Fruit fly (Drosophila melanogaster): Measurements from ENCODE around the gene CG7573.
A peak's percentile ranks its signal among the peaks of the same experiment; 100 is the strongest.

CG7573 gene

DNA sequence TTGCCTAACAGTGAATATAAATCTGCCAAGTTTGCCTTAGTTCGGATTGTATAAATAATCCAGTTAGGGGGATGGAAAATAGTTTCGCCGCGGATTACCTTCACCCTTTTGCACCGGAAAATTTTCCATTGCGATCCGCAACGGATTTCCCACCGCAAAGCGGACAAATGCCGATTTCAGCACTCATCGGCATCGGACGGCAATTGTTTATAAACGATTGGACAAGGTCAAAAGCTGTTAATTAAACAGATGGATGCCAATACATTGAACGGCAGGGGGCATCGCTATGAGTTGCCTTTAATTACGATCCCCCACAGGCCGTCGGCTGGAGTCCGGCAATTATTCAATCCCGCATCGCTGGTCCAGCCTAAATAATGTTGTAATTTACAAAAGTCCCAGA is 30.4 kb downstream of the CG7573 start:
- TF ChIP-seq Vsx2 (GFP tag; optimal IDR thresholded peaks at IDR 0.05; ENCODE audit: partially characterized antibody) (no peak), br (GFP tag; optimal IDR thresholded peaks at IDR 0.05) (no peak), Dfd (GFP tag; optimal IDR thresholded peaks at IDR 0.05) (no peak), brk (GFP tag; optimal IDR thresholded peaks at IDR 0.05) (no peak), h (GFP tag; optimal IDR thresholded peaks at IDR 0.05) (no peak), usp (GFP tag; optimal IDR thresholded peaks at IDR 0.05) (no peak)

DNA sequence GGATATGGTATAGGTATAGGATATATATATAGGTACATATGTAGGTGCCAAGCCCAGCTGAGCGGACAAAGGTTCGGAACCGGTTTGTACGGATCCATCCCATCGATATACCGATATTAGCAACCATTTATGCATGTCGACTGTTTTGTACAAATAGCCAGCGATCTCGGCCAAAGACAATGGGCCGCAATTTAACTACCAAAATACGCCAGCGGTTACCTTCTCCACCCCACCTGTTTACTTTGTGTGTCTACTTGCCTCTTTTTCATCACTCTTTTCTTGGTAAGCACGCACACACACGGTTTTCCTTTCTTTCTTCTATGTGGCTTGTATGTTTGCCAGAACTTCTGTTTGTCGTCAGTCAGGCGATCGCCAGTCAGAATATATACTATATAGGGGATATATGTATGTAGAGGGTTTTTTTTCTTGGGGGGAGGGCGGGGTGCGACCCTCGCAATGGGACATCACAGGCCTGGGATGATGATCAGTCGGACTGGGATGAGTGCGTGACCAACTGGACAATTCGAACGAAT is 31.1 kb downstream of the CG7573 start:
- TF ChIP-seq br (GFP tag; optimal IDR thresholded peaks at IDR 0.05) (no peak), dmrt93B (GFP tag; optimal IDR thresholded peaks at IDR 0.05) (no peak), Sp1 (GFP tag; optimal IDR thresholded peaks at IDR 0.05) (no peak), woc (GFP tag; optimal IDR thresholded peaks at IDR 0.05) (no peak)

DNA sequence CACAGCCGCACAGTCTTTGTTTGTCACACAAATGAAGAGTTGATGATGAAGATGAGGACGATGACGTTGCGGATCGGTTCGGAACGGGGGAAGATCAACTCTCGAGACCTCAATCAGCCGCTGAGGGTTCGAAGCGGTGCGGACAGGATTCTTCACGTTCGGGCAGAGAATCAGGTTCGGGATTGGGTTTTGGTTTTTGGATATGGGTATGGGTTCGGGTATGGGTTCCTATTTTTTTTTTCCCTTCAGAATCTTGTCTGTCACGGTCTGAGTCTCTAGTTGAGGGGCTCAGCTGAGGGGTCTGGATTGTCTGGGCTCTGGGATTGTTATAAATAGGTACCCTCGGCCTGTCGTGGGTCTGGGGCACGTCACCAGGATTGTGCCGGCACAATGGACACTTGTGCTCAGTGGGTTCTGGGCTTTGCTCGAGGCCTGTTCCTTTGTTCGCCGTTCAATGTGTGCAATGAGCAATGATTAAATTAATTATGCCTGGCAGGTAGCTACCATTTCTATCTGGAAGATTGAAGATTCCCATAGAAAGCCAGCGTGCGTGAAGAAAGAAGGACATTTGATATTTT is 32.2 kb downstream of the CG7573 start:
- TF ChIP-seq Rel (GFP tag; optimal IDR thresholded peaks at IDR 0.05): no peak
- no peak for TF ChIP-seq Rel (tag; optimal IDR thresholded peaks at IDR 0.05)
- peak; percentile 21 for TF ChIP-seq woc (GFP tag; optimal IDR thresholded peaks at IDR 0.05)

DNA sequence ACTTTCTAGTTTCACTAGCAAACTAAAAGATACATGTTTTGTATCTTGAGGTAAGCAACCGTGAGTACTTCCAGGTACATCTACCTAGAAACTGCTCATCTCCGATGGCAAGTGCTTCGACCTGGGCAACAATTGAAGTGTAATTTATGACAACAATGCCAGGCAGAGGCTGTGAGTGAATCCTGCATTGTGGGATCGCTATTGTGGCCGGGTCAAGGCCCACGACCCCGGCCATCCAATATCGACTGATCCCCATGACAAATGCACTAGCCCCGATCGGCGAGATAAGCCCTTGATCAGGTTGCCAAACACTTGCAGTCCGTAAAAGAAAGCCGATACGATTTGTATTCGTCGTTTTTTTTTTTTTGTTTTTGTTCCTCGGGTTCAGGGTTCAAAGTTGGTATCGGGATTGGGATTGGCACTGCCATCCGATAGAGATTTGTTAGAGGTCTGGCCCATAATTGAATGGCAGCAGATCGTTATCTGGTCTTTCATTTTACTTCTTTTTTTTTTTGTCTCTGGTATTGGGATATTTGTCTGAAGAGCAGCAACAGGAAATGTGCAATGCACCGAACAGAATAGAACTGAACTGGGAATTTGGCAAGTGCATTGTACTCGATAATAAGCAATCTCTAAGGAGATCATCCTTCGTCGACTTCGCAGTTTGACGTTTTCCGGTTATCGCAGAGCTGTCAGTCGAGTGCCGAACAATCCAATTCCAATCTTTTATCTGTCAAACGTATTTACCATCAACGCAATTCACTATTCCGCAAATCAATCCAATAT is 33.1 kb downstream of the CG7573 start:
- TF ChIP-seq jim (GFP tag; optimal IDR thresholded peaks at IDR 0.05): no peak
- no peak for TF ChIP-seq ey (GFP tag; optimal IDR thresholded peaks at IDR 0.05)

DNA sequence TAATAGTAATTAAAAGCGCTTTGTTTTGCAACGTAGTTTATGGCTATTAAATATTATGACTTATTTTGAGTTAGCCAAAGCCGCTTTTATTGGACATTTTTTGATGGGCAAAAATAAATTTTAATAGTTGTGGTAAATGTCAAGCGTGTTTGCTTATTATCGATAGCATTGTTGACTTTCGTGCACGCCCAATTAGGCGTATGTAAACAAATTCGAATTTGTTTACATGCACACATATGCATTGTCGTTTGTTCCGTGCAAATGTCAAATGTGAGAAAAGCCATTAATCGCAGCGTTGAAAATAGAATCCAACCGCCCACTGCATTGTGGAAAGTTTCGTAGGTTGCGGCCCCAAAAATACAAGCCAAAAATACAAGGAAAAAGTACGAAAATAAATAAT is 34.0 kb downstream of the CG7573 start:
- TF ChIP-seq Abd-B (GFP tag; optimal IDR thresholded peaks at IDR 0.05): no peak
- no peak for TF ChIP-seq foxo (GFP tag; optimal IDR thresholded peaks at IDR 0.05)
- TF ChIP-seq Mio (GFP tag; optimal IDR thresholded peaks at IDR 0.05): no peak
- no peak for TF ChIP-seq Myc (optimal IDR thresholded peaks at IDR 0.05)

DNA sequence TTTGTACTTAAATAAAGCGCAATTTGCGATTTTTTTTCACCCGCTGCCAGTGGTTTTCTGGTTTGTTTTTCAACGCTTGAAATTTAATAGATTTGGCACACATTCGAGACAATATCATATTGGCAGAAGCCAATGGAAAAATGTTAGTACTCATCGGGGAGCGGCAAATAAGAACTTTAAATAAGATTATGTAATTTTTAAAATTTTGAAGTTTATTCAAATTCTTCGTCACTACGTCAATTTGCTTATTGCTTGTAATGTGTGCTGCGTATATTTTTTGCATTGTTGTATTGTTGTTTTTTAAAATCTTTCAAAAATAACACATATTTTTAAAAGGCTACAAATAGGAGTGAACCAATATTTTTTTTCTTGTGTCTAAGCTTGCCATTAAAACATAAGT is 35.4 kb downstream of the CG7573 start:
- no peak for TF ChIP-seq Dfd (GFP tag; optimal IDR thresholded peaks at IDR 0.05)
- TF ChIP-seq Dif (GFP tag; optimal IDR thresholded peaks at IDR 0.05; ENCODE audit: partially characterized antibody): no peak
- TF ChIP-seq Sp1 (GFP tag; optimal IDR thresholded peaks at IDR 0.05): no peak
- no peak for TF ChIP-seq sage (GFP tag; optimal IDR thresholded peaks at IDR 0.05)
- no peak for TF ChIP-seq HLH106 (tag; optimal IDR thresholded peaks at IDR 0.05)
- TF ChIP-seq tai (GFP tag; optimal IDR thresholded peaks at IDR 0.05): no peak
- TF ChIP-seq CrebA (GFP tag; optimal IDR thresholded peaks at IDR 0.05; ENCODE audit: borderline replicate concordance): no peak
- TF ChIP-seq dmrt93B (GFP tag; optimal IDR thresholded peaks at IDR 0.05): no peak
- no peak for TF ChIP-seq OdsH (GFP tag; optimal IDR thresholded peaks at IDR 0.05)
- no peak for TF ChIP-seq jim (GFP tag; optimal IDR thresholded peaks at IDR 0.05)
- TF ChIP-seq GATAd (GFP tag; optimal IDR thresholded peaks at IDR 0.05): no peak
- no peak for TF ChIP-seq Vsx2 (GFP tag; optimal IDR thresholded peaks at IDR 0.05; ENCODE audit: partially characterized antibody)
- TF ChIP-seq Hr83 (GFP tag; optimal IDR thresholded peaks at IDR 0.05; ENCODE audit: poor library complexity, severe bottlenecking): no peak
- no peak for TF ChIP-seq dsf (GFP tag; optimal IDR thresholded peaks at IDR 0.05; ENCODE audit: borderline replicate concordance)
- TF ChIP-seq Rel (GFP tag; optimal IDR thresholded peaks at IDR 0.05): no peak
- TF ChIP-seq Rel (tag; optimal IDR thresholded peaks at IDR 0.05): no peak
- TF ChIP-seq h (GFP tag; optimal IDR thresholded peaks at IDR 0.05): no peak
- TF ChIP-seq dl (GFP tag; optimal IDR thresholded peaks at IDR 0.05; ENCODE audit: insufficient read depth in 1 of 2, partially characterized antibody in 2 of 2): no peak
- no peak for TF ChIP-seq rgr (GFP tag; optimal IDR thresholded peaks at IDR 0.05)
- no peak for TF ChIP-seq psq (GFP tag; optimal IDR thresholded peaks at IDR 0.05)
